Fruit fly (Drosophila melanogaster) whole organism, embryonic: ENCODE results near the gene P58IPK.

Experiments
- CG10267 ChIP-seq: fragments of 200-800 bp; sonication (Bioruptor generic); optimal IDR thresholded peaks from 2 replicates; lab custom pipeline; 2018; ENCODE audit warnings: missing biosample characterization, mild to moderate bottlenecking, missing genetic modification characterization, moderate library complexity
- CG13624 ChIP-seq: fragments of 200-800 bp; sonication (Bioruptor generic); optimal IDR thresholded peaks from 2 replicates; lab custom pipeline; 2016; ENCODE audit warnings: missing biosample characterization, missing genetic modification characterization
- CG13894 ChIP-seq: fragments of 200-800 bp; sonication (Bioruptor generic); optimal IDR thresholded peaks from 3 replicates; lab custom pipeline; 2018; ENCODE audit warnings: missing biosample characterization, mild to moderate bottlenecking, missing genetic modification characterization, moderate library complexity
- CG15479 ChIP-seq: fragments of 200-800 bp; sonication (Bioruptor generic); optimal IDR thresholded peaks from 3 replicates; lab custom pipeline; 2019; ENCODE audit warnings: missing biosample characterization, mild to moderate bottlenecking, missing genetic modification characterization, moderate library complexity
- CG17186 ChIP-seq: fragments of 200-800 bp; sonication (Bioruptor generic); optimal IDR thresholded peaks from 3 replicates; lab custom pipeline; 2017; ENCODE audit warnings: missing biosample characterization, missing genetic modification reagents, missing genetic modification characterization
- CG17385 ChIP-seq: fragments of 200-800 bp; sonication (Bioruptor generic); optimal IDR thresholded peaks from 3 replicates; lab custom pipeline; 2018; ENCODE audit warnings: missing biosample characterization, mild to moderate bottlenecking, missing genetic modification characterization
- CG17802 ChIP-seq: fragments of 200-800 bp; sonication (Bioruptor generic); optimal IDR thresholded peaks from 2 replicates; lab custom pipeline; 2018; ENCODE audit warnings: missing biosample characterization, mild to moderate bottlenecking, missing genetic modification characterization, moderate library complexity
- CG18011 ChIP-seq: fragments of 200-800 bp; sonication (Bioruptor generic); optimal IDR thresholded peaks from 2 replicates; lab custom pipeline; 2017; ENCODE audit warnings: missing biosample characterization, missing genetic modification characterization, mild to moderate bottlenecking, moderate library complexity, missing genotype
- CG18262 ChIP-seq: fragments of 200-800 bp; optimal IDR thresholded peaks from 3 replicates; lab custom pipeline; 2019; ENCODE audit warnings: missing biosample characterization, mild to moderate bottlenecking, missing genetic modification characterization, moderate library complexity
- CG30020 ChIP-seq: fragments of 200-800 bp; optimal IDR thresholded peaks from 2 replicates; lab custom pipeline; 2019; ENCODE audit warnings: missing biosample characterization, mild to moderate bottlenecking, missing genetic modification characterization, moderate library complexity
- CG3281 ChIP-seq: fragments of 200-800 bp; sonication (Bioruptor generic); optimal IDR thresholded peaks from 3 replicates; lab custom pipeline; 2017; ENCODE audit warnings: missing biosample characterization, mild to moderate bottlenecking, missing genetic modification characterization
- CG4424 ChIP-seq: fragments of 200-800 bp; sonication (Bioruptor generic); optimal IDR thresholded peaks from 3 replicates; lab custom pipeline; 2016; ENCODE audit warnings: missing biosample characterization, missing genetic modification characterization
- CG4707 ChIP-seq: fragments of 200-800 bp; sonication (Bioruptor generic); optimal IDR thresholded peaks from 2 replicates; lab custom pipeline; 2018; ENCODE audit warnings: missing biosample characterization, mild to moderate bottlenecking, missing genetic modification characterization, moderate library complexity
- CG4820 ChIP-seq: fragments of 200-800 bp; sonication (Bioruptor generic); optimal IDR thresholded peaks from 3 replicates; lab custom pipeline; 2016; ENCODE audit warnings: missing biosample characterization, missing genetic modification characterization
- CG4854 ChIP-seq: fragments of 200-800 bp; sonication (Bioruptor generic); optimal IDR thresholded peaks from 2 replicates; lab custom pipeline; 2016; ENCODE audit warnings: missing biosample characterization, missing genetic modification characterization, inconsistent platforms
- CG5953 ChIP-seq: fragments of 200-800 bp; sonication (Bioruptor generic); IDR thresholded peaks from 2 replicates; pipeline ENCODE4 v1.3.6; 2022; ENCODE audit warnings: missing biosample characterization, missing genetic modification characterization
- CG6791 ChIP-seq: fragments of 200-800 bp; sonication (Bioruptor generic); IDR thresholded peaks from 3 replicates; pipeline ENCODE4 v1.3.6; 2022; ENCODE audit warnings: missing biosample characterization, missing genetic modification characterization; ENCODE audit not compliant: partially characterized antibody
- CG6854 ChIP-seq: fragments of 200-800 bp; sonication (Bioruptor generic); optimal IDR thresholded peaks from 3 replicates; lab custom pipeline; 2017; ENCODE audit warnings: missing biosample characterization, mild to moderate bottlenecking, missing genetic modification characterization
- CG7372 ChIP-seq: fragments of 200-800 bp; sonication (Bioruptor generic); IDR thresholded peaks from 2 replicates; pipeline ENCODE4 v1.3.6; 2022; ENCODE audit warnings: missing biosample characterization, missing genetic modification characterization
- CG7786 ChIP-seq: fragments of 200-800 bp; sonication (Bioruptor generic); optimal IDR thresholded peaks from 2 replicates; lab custom pipeline; 2016; ENCODE audit warnings: missing biosample characterization, missing genetic modification characterization
- CG9932 ChIP-seq: fragments of 200-800 bp; sonication (Bioruptor generic); IDR thresholded peaks from 2 replicates; pipeline ENCODE4 v1.3.6; 2022; ENCODE audit warnings: missing biosample characterization, missing genetic modification characterization
- Dll ChIP-seq: fragments of 200-800 bp; sonication (Bioruptor generic); IDR thresholded peaks from 4 replicates; pipeline ENCODE4 v1.3.6; 2022; ENCODE audit warnings: missing biosample characterization, missing genetic modification characterization; ENCODE audit not compliant: partially characterized antibody
- E2f2 ChIP-seq: fragments of 200-800 bp; sonication (Bioruptor generic); IDR thresholded peaks from 2 replicates; pipeline ENCODE4 v1.3.6; 2022; ENCODE audit warnings: missing biosample characterization, missing genetic modification characterization
- Elba2 ChIP-seq: fragments of 200-800 bp; sonication (Bioruptor generic); optimal IDR thresholded peaks from 3 replicates; lab custom pipeline; 2016; ENCODE audit warnings: missing biosample characterization, missing genetic modification characterization
- H2.0 ChIP-seq: fragments of 200-800 bp; sonication (Bioruptor generic); IDR thresholded peaks from 2 replicates; pipeline ENCODE4 v1.3.6; 2022; ENCODE audit warnings: missing biosample characterization, missing genetic modification characterization
- HLH4C ChIP-seq: fragments of 200-800 bp; sonication (Bioruptor generic); IDR thresholded peaks from 3 replicates; pipeline ENCODE4 v1.3.6; 2022; ENCODE audit warnings: missing biosample characterization, missing genetic modification characterization; ENCODE audit not compliant: partially characterized antibody
- HmgD ChIP-seq: fragments of 200-800 bp; sonication (Bioruptor generic); optimal IDR thresholded peaks from 3 replicates; lab custom pipeline; 2016; ENCODE audit warnings: missing biosample characterization, missing genetic modification characterization
- Lhr ChIP-seq: fragments of 200-800 bp; sonication (Bioruptor generic); optimal IDR thresholded peaks from 3 replicates; lab custom pipeline; 2017; ENCODE audit warnings: mild to moderate bottlenecking, missing biosample characterization, missing genetic modification reagents, missing genetic modification characterization
- Mad ChIP-seq: fragments of 200-800 bp; sonication (Bioruptor generic); optimal IDR thresholded peaks from 2 replicates; lab custom pipeline; 2016; ENCODE audit warnings: missing biosample characterization, missing genetic modification characterization
- Mrtf ChIP-seq: fragments of 200-800 bp; sonication (Bioruptor generic); IDR thresholded peaks from 3 replicates; pipeline ENCODE4 v1.3.6; 2022; ENCODE audit warnings: missing biosample characterization, missing genetic modification characterization
- Nf-YA ChIP-seq: fragments of 200-800 bp; sonication (Bioruptor generic); IDR thresholded peaks from 2 replicates; pipeline ENCODE4 v1.3.6; 2022; ENCODE audit warnings: missing biosample characterization, missing genetic modification characterization
- Poxn ChIP-seq: fragments of 200-800 bp; sonication (Bioruptor generic); IDR thresholded peaks from 2 replicates; pipeline ENCODE4 v1.3.6; 2022; ENCODE audit warnings: missing biosample characterization, missing genetic modification characterization
- Scr ChIP-seq: fragments of 200-800 bp; sonication (Bioruptor generic); IDR thresholded peaks from 2 replicates; pipeline ENCODE4 v1.3.6; 2022; ENCODE audit warnings: missing biosample characterization, missing genetic modification characterization; ENCODE audit not compliant: partially characterized antibody
- Ssrp ChIP-seq: fragments of 200-800 bp; sonication (Bioruptor generic); optimal IDR thresholded peaks from 2 replicates; lab custom pipeline; 2018; ENCODE audit warnings: missing biosample characterization, mild to moderate bottlenecking, missing genetic modification characterization, moderate library complexity
- ac ChIP-seq: fragments of 200-800 bp; sonication (Bioruptor generic); optimal IDR thresholded peaks from 3 replicates; lab custom pipeline; 2017; ENCODE audit warnings: missing biosample characterization, mild to moderate bottlenecking, missing genetic modification characterization
- chinmo ChIP-seq: fragments of 200-800 bp; sonication (Bioruptor generic); IDR thresholded peaks from 4 replicates; pipeline ENCODE4 v1.3.6; 2022; ENCODE audit warnings: missing biosample characterization, missing genetic modification characterization; ENCODE audit not compliant: partially characterized antibody
- ci ChIP-seq: fragments of 200-800 bp; sonication (Bioruptor generic); IDR thresholded peaks from 3 replicates; pipeline ENCODE4 v1.3.6; 2022; ENCODE audit warnings: missing biosample characterization, missing genetic modification characterization
- dmrt99B ChIP-seq: fragments of 200-800 bp; sonication (Bioruptor generic); optimal IDR thresholded peaks from 2 replicates; lab custom pipeline; 2018; ENCODE audit warnings: missing biosample characterization, mild to moderate bottlenecking, missing genetic modification characterization, moderate library complexity
- exex ChIP-seq: fragments of 200-800 bp; sonication (Bioruptor generic); optimal IDR thresholded peaks from 4 replicates; lab custom pipeline; 2018; ENCODE audit warnings: missing biosample characterization, mild to moderate bottlenecking, missing genetic modification characterization, moderate library complexity
- klu ChIP-seq: fragments of 200-800 bp; sonication (Bioruptor generic); IDR thresholded peaks from 2 replicates; pipeline ENCODE4 v1.3.6; 2022; ENCODE audit warnings: missing biosample characterization, missing genetic modification characterization
- lola ChIP-seq, 3 experiments: fragments of >200 bp in 2 of 3; fragments of 200-800 bp in 1 of 3; sonication (Bioruptor generic) in 1 of 3; optimal IDR thresholded peaks; 2 replicates each; lab custom pipeline; 2017 to 2019; ENCODE audit warnings: missing biosample characterization in 3 of 3, missing genetic modification characterization in 3 of 3, mild to moderate bottlenecking in 1 of 3, moderate library complexity in 1 of 3
- mam ChIP-seq: fragments of 200-800 bp; sonication (Bioruptor generic); optimal IDR thresholded peaks from 3 replicates; lab custom pipeline; 2016; ENCODE audit warnings: missing biosample characterization, missing genetic modification characterization
- pho ChIP-seq: fragments of 200-800 bp; sonication (Bioruptor generic); optimal IDR thresholded peaks from 2 replicates; lab custom pipeline; 2016; ENCODE audit warnings: missing biosample characterization, missing genetic modification characterization
- psq ChIP-seq: fragments of 200-800 bp; sonication (Bioruptor generic); optimal IDR thresholded peaks from 2 replicates; lab custom pipeline; 2017; ENCODE audit warnings: missing biosample characterization, missing genetic modification characterization
- sim ChIP-seq: fragments of 200-800 bp; sonication (Bioruptor generic); IDR thresholded peaks from 2 replicates; pipeline ENCODE4 v1.3.6; 2022; ENCODE audit warnings: missing biosample characterization, missing genetic modification characterization
- slp2 ChIP-seq: fragments of 200-800 bp; sonication (Bioruptor generic); optimal IDR thresholded peaks from 2 replicates; lab custom pipeline; 2016; ENCODE audit warnings: missing biosample characterization, missing genetic modification characterization
- trem ChIP-seq: fragments of 200-800 bp; optimal IDR thresholded peaks from 3 replicates; lab custom pipeline; 2019; ENCODE audit warnings: missing biosample characterization, mild to moderate bottlenecking, missing genetic modification characterization, moderate library complexity
- ttk ChIP-seq: fragments of 200-800 bp; sonication (Bioruptor generic); IDR thresholded peaks from 2 replicates; pipeline ENCODE4 v2.1.2; 2022; ENCODE audit warnings: missing biosample characterization, missing genetic modification characterization
- zen2 ChIP-seq: fragments of 200-800 bp; sonication (Bioruptor generic); IDR thresholded peaks from 3 replicates; pipeline ENCODE4 v1.3.6; 2022; ENCODE audit warnings: missing biosample characterization, missing genetic modification characterization; ENCODE audit not compliant: partially characterized antibody

The P58IPK gene

dm6 chr3R:9555334-9555974 is 31.3 kb upstream of the P58IPK start, which contains the start of the genes CG9386 and BckdhA:
Gene CG9386 (minus strand): TSS chr3R:9555408.
Gene BckdhA (plus strand): TSS chr3R:9555785.
- TF ChIP-seq CG13624 (GFP tag; lab: Kevin White, UChicago), result peak; percentile 68
- peak; percentile 12; the same call in 1 of the 3 replicates for TF ChIP-seq CG6791 (GFP tag; lab: Robert Waterston, UW)
- peak; percentile 40 for TF ChIP-seq Mad (GFP tag; lab: Kevin White, UChicago)
- TF ChIP-seq psq, result no peak
- TF ChIP-seq CG7786, result peak; percentile 16
- no peak for TF ChIP-seq Poxn (GFP tag; lab: Robert Waterston, UW)
- peak; percentile 83 for TF ChIP-seq E2f2
- no peak for TF ChIP-seq Lhr (GFP tag; lab: Kevin White, UChicago)
- TF ChIP-seq CG30020 (tag; lab: Kevin White, UChicago), result peak; percentile 26
- peak; percentile 53 for TF ChIP-seq pho (GFP tag; lab: Kevin White, UChicago)
- TF ChIP-seq CG17186 (GFP tag; lab: Kevin White, UChicago), result peak; percentile 52
- peak; percentile 98 for TF ChIP-seq CG7372
- peak; percentile 52 for TF ChIP-seq trem (tag; lab: Kevin White, UChicago)
- peak; percentile 57 for TF ChIP-seq CG10267 (tag; lab: Kevin White, UChicago)
- TF ChIP-seq sim (GFP tag; lab: Robert Waterston, UW), result no peak
- TF ChIP-seq chinmo (GFP tag; lab: Robert Waterston, UW), result peak; percentile 72; the same call in 1 of the 4 replicates
- no peak for TF ChIP-seq dmrt99B (tag; lab: Kevin White, UChicago)
- TF ChIP-seq CG18262 (tag; lab: Kevin White, UChicago), result peak; percentile 56
- TF ChIP-seq ttk, result 0 out of 2 replicates have a peak, but pooled peaks have one; percentile 33
- TF ChIP-seq CG15479 (GFP tag; lab: Kevin White, UChicago), result no peak
- no peak for TF ChIP-seq CG6854 (GFP tag; lab: Kevin White, UChicago)
- TF ChIP-seq ac (GFP tag; lab: Kevin White, UChicago), result no peak
- peak; percentile 44 for TF ChIP-seq CG3281 (GFP tag; lab: Kevin White, UChicago)
- no peak for TF ChIP-seq CG17802 (tag; lab: Kevin White, UChicago)
- TF ChIP-seq CG13894 (tag; lab: Kevin White, UChicago), result peak; percentile 63
- no peak for TF ChIP-seq H2.0
- no peak for TF ChIP-seq CG5953 (GFP tag; lab: Robert Waterston, UW)
- TF ChIP-seq ci (GFP tag; lab: Robert Waterston, UW), result peak; percentile 53; the same call in 1 of the 3 replicates
- TF ChIP-seq CG4820 (GFP tag; lab: Kevin White, UChicago), result peak; percentile 14
- TF ChIP-seq lola (GFP tag; optimal IDR thresholded peaks at IDR 0.05; lab: Kevin White, UChicago), result peak in 1 of 3 experiments; percentile 48
- peak; percentile 81 for TF ChIP-seq Scr (GFP tag; lab: Robert Waterston, UW)
- TF ChIP-seq Mrtf (GFP tag; lab: Robert Waterston, UW), result no peak
- peak; percentile 85 for TF ChIP-seq Dll (GFP tag; lab: Robert Waterston, UW)
- peak; percentile 35 for TF ChIP-seq Ssrp (tag; lab: Kevin White, UChicago)
- peak; percentile 47 for TF ChIP-seq CG4424 (GFP tag; lab: Kevin White, UChicago)
- TF ChIP-seq HLH4C (GFP tag; lab: Robert Waterston, UW), result peak; percentile 74
- TF ChIP-seq CG9932, result peak; percentile 80
- peak; percentile 93 for TF ChIP-seq CG17385 (GFP tag; lab: Kevin White, UChicago)
- TF ChIP-seq CG4707 (GFP tag; lab: Kevin White, UChicago), result no peak
- no peak for TF ChIP-seq CG4854 (GFP tag; lab: Kevin White, UChicago)
- peak; percentile 2 for TF ChIP-seq CG18011 (GFP tag; lab: Kevin White, UChicago)
- no peak for TF ChIP-seq Elba2 (GFP tag; lab: Kevin White, UChicago)
- TF ChIP-seq zen2 (GFP tag; lab: Robert Waterston, UW), result peak; percentile 44; the same call in 1 of the 3 replicates
- TF ChIP-seq exex, result no peak
- peak; percentile 21 for TF ChIP-seq HmgD (GFP tag; lab: Kevin White, UChicago)
- peak; percentile 75 for TF ChIP-seq mam (GFP tag; lab: Kevin White, UChicago)
- peak; percentile 6 for TF ChIP-seq slp2 (GFP tag; lab: Kevin White, UChicago)
- TF ChIP-seq Nf-YA (GFP tag; lab: Robert Waterston, UW), result no peak
- no peak for TF ChIP-seq klu (GFP tag; lab: Robert Waterston, UW)
